Worm (Caenorhabditis elegans) whole organism, L1 larva: ENCODE measurements around the gene F35H10.3.

Experiments
- ama-1 ChIP-seq: fragments of 150-350 bp; optimal IDR thresholded peaks from 2 replicates; lab custom pipeline; 2014
- egl-27 ChIP-seq, 2 experiments: fragments of 150-350 bp in 1 of 2; sonication (generic microtip); optimal IDR thresholded peaks; 3 replicates each; lab custom pipeline; 2017 to 2018; ENCODE audit warnings: missing biosample characterization in 2 of 2, missing genetic modification characterization in 2 of 2, missing genetic modification reagents in 2 of 2
- nhr-237 ChIP-seq: fragments of 150-350 bp; optimal IDR thresholded peaks from 2 replicates; lab custom pipeline; 2014; ENCODE audit warnings: missing biosample characterization, missing genetic modification characterization
- nhr-28 ChIP-seq: fragments of 150-350 bp; optimal IDR thresholded peaks from 2 replicates; lab custom pipeline; 2014; ENCODE audit warnings: missing biosample characterization, missing genetic modification characterization
- nhr-85 ChIP-seq: sonication (generic microtip); peaks from one replicate; lab custom pipeline; 2016; ENCODE audit warnings: missing genetic modification characterization, inconsistent platforms, missing compliant biosample characterization
- pqm-1 ChIP-seq: sonication (generic microtip); optimal IDR thresholded peaks from 3 replicates; lab custom pipeline; 2017; ENCODE audit warnings: missing biosample characterization, missing genetic modification characterization
- skn-1 ChIP-seq: fragments of 150-350 bp; optimal IDR thresholded peaks from 2 replicates; lab custom pipeline; 2014; ENCODE audit warnings: missing biosample characterization, missing genetic modification characterization

ce11 chrIV:8375381-8375780 lies 49.6 kb downstream of the F35H10.3 start:
- TF ChIP-seq nhr-28 (no peak), egl-27 (tag; optimal IDR thresholded peaks at IDR 0.05; lab: Kevin White, UChicago) (peak in 1 of 2 experiments; percentile 2), pqm-1 (tag; lab: Kevin White, UChicago) (no peak), skn-1 (tag; lab: Kevin White, UChicago) (peak; percentile 67), nhr-85 (tag; lab: Kevin White, UChicago) (peak; percentile 81), nhr-237 (tag; lab: Kevin White, UChicago) (peak; percentile 56), ama-1 (lab: Kevin White, UChicago) (peak; percentile 88)
